Fruit fly (Drosophila melanogaster) whole organism, wandering third instar larva: Measurements from ENCODE around the gene Polr3G.
A peak's percentile ranks its signal among the peaks of the same experiment; 100 is the strongest.

Experiments used
- Abd-B ChIP-seq: fragments of >200 bp; optimal IDR thresholded peaks from 2 replicates; lab custom pipeline; 2017; ENCODE audit warnings: missing biosample characterization, missing genetic modification characterization
- CrebA ChIP-seq: fragments of 200-800 bp; sonication (Bioruptor generic); optimal IDR thresholded peaks from 2 replicates; lab custom pipeline; 2016; ENCODE audit warnings: missing biosample characterization, mild to moderate bottlenecking, missing genetic modification characterization, borderline replicate concordance
- Dfd ChIP-seq: fragments of >200 bp; optimal IDR thresholded peaks from 2 replicates; lab custom pipeline; 2017; ENCODE audit warnings: missing biosample characterization, missing genetic modification characterization
- Dif ChIP-seq: fragments of 200-275, 200-300 bp; sonication (Bioruptor generic); optimal IDR thresholded peaks from 2 replicates; lab custom pipeline; 2018; ENCODE audit warnings: missing biosample characterization, missing genetic modification characterization; ENCODE audit not compliant: partially characterized antibody
- GATAd ChIP-seq: sonication (Bioruptor generic); optimal IDR thresholded peaks from 2 replicates; lab custom pipeline; 2016; ENCODE audit warnings: missing biosample characterization, missing genetic modification characterization
- Hnf4 ChIP-seq: fragments of 200-800 bp; sonication (Bioruptor generic); optimal IDR thresholded peaks from 2 replicates; lab custom pipeline; 2016; ENCODE audit warnings: missing biosample characterization, mild to moderate bottlenecking, missing genetic modification characterization
- Hr78 ChIP-seq: fragments of >200 bp; optimal IDR thresholded peaks from 2 replicates; lab custom pipeline; 2017; ENCODE audit warnings: missing biosample characterization, missing genetic modification characterization
- Hr83 ChIP-seq: fragments of 200-300 bp; sonication (Bioruptor generic); optimal IDR thresholded peaks from 2 replicates; lab custom pipeline; 2016; ENCODE audit warnings: missing biosample characterization, mild to moderate bottlenecking, missing genetic modification characterization, moderate library complexity; ENCODE audit not compliant: poor library complexity, severe bottlenecking
- Jra ChIP-seq: sonication (Bioruptor generic); optimal IDR thresholded peaks from 2 replicates; lab custom pipeline; 2016; ENCODE audit warnings: missing biosample characterization, missing genetic modification characterization
- Mio ChIP-seq: sonication (Bioruptor generic); optimal IDR thresholded peaks from 2 replicates; lab custom pipeline; 2016; ENCODE audit warnings: missing biosample characterization, missing genetic modification characterization
- Myc ChIP-seq: fragments of >200 bp; optimal IDR thresholded peaks from 2 replicates; lab custom pipeline; 2017
- N ChIP-seq: fragments of >200 bp; optimal IDR thresholded peaks from 2 replicates; lab custom pipeline; 2018; ENCODE audit warnings: missing biosample characterization, missing external identifiers, missing genetic modification characterization
- Rel ChIP-seq, 2 experiments: fragments of 200-800 bp; sonication (Bioruptor generic) in 1 of 2; optimal IDR thresholded peaks; 2 replicates in 1 of 2; 3 replicates in 1 of 2; lab custom pipeline; 2016 to 2019; ENCODE audit warnings: mild to moderate bottlenecking in 2 of 2, missing biosample characterization in 2 of 2, missing genetic modification characterization in 2 of 2, moderate library complexity in 1 of 2
- Sp1 ChIP-seq: fragments of 200-800 bp; sonication (Bioruptor generic); optimal IDR thresholded peaks from 3 replicates; lab custom pipeline; 2019; ENCODE audit warnings: missing biosample characterization, mild to moderate bottlenecking, missing genetic modification characterization, moderate library complexity
- br ChIP-seq: fragments of 200-800 bp; sonication (Bioruptor generic); optimal IDR thresholded peaks from 2 replicates; lab custom pipeline; 2016; ENCODE audit warnings: missing biosample characterization, missing genetic modification characterization
- brk ChIP-seq: fragments of 200-800 bp; sonication (Bioruptor generic); optimal IDR thresholded peaks from 2 replicates; lab custom pipeline; 2016; ENCODE audit warnings: missing biosample characterization, mild to moderate bottlenecking, missing genetic modification characterization
- dmrt93B ChIP-seq: fragments of 200-800 bp; sonication (Bioruptor generic); optimal IDR thresholded peaks from 2 replicates; lab custom pipeline; 2018; ENCODE audit warnings: missing biosample characterization, mild to moderate bottlenecking, missing genetic modification characterization
- dsf ChIP-seq: sonication (Bioruptor generic); optimal IDR thresholded peaks from 2 replicates; lab custom pipeline; 2016; ENCODE audit warnings: missing biosample characterization, missing genetic modification characterization, borderline replicate concordance
- ey ChIP-seq: fragments of 200-800 bp; sonication (Bioruptor generic); optimal IDR thresholded peaks from 2 replicates; lab custom pipeline; 2016; ENCODE audit warnings: missing biosample characterization, missing genetic modification characterization
- foxo ChIP-seq, 2 experiments: fragments of 200-800 bp; sonication (Bioruptor generic); optimal IDR thresholded peaks; 2 replicates in 1 of 2; 3 replicates in 1 of 2; lab custom pipeline; 2016 to 2017; ENCODE audit warnings: missing biosample characterization in 2 of 2, missing genetic modification characterization in 2 of 2
- h ChIP-seq: fragments of 200-800 bp; sonication (Bioruptor generic); optimal IDR thresholded peaks from 3 replicates; lab custom pipeline; 2016; ENCODE audit warnings: missing biosample characterization, mild to moderate bottlenecking, missing genetic modification characterization
- jim ChIP-seq: fragments of 175-275, 200-325 bp; sonication (Bioruptor generic); optimal IDR thresholded peaks from 2 replicates; lab custom pipeline; 2016; ENCODE audit warnings: missing biosample characterization, mild to moderate bottlenecking, missing genetic modification characterization
- lola ChIP-seq: fragments of >200 bp; optimal IDR thresholded peaks from 2 replicates; lab custom pipeline; 2017; ENCODE audit warnings: missing biosample characterization, missing genetic modification characterization
- pan ChIP-seq: fragments of >200 bp; optimal IDR thresholded peaks from 2 replicates; lab custom pipeline; 2017
- psq ChIP-seq: fragments of 200-800 bp; sonication (Bioruptor generic); optimal IDR thresholded peaks from 3 replicates; lab custom pipeline; 2017; ENCODE audit warnings: missing biosample characterization, mild to moderate bottlenecking, missing genetic modification characterization, moderate library complexity
- rgr ChIP-seq: fragments of 200-800 bp; sonication (Bioruptor generic); optimal IDR thresholded peaks from 3 replicates; lab custom pipeline; 2016; ENCODE audit warnings: missing biosample characterization, mild to moderate bottlenecking, missing genetic modification characterization
- sage ChIP-seq: fragments of 200-800 bp; sonication (Bioruptor generic); optimal IDR thresholded peaks from 2 replicates; lab custom pipeline; 2016; ENCODE audit warnings: missing biosample characterization, mild to moderate bottlenecking, missing genetic modification characterization
- sv ChIP-seq: fragments of 200-800 bp; sonication (Bioruptor generic); optimal IDR thresholded peaks from 3 replicates; lab custom pipeline; 2016; ENCODE audit warnings: missing biosample characterization, missing genetic modification characterization
- usp ChIP-seq: fragments of >200 bp; optimal IDR thresholded peaks from 2 replicates; lab custom pipeline; 2017; ENCODE audit warnings: missing biosample characterization, missing genetic modification characterization
- woc ChIP-seq: sonication (Bioruptor generic); optimal IDR thresholded peaks from 2 replicates; lab custom pipeline; 2016; ENCODE audit warnings: missing biosample characterization, mild to moderate bottlenecking, missing genetic modification characterization

Gene Polr3G

dm6 chr3L:17445629-17446431 lies 18.9 kb upstream of the Polr3G start:
- TF ChIP-seq sage (no peak), br (GFP tag; lab: Kevin White, UChicago) (no peak), dmrt93B (GFP tag; lab: Kevin White, UChicago) (no peak), psq (GFP tag; lab: Kevin White, UChicago) (no peak), jim (GFP tag; lab: Kevin White, UChicago) (no peak), GATAd (GFP tag; lab: Kevin White, UChicago) (no peak), h (GFP tag; lab: Kevin White, UChicago) (no peak), Mio (GFP tag; lab: Kevin White, UChicago) (no peak), Dfd (peak; percentile 82)

- TF ChIP-seq Hr83 (GFP tag; lab: Kevin White, UChicago): no peak
These were observed 17.6 kb upstream of the Polr3G start for dm6 chr3L:17444569-17444968.

dm6 chr3L:17441602-17442001 lies 14.7 kb upstream of the Polr3G start:
- TF ChIP-seq Dfd (peak; percentile 72), Myc (lab: Kevin White, UChicago) (no peak)

- TF ChIP-seq lola (GFP tag; lab: Kevin White, UChicago) (no peak), Hr83 (GFP tag; lab: Kevin White, UChicago) (no peak), N (GFP tag; lab: Kevin White, UChicago) (no peak), Myc (lab: Kevin White, UChicago) (no peak), sage (no peak), jim (GFP tag; lab: Kevin White, UChicago) (no peak), pan (no peak), br (GFP tag; lab: Kevin White, UChicago) (no peak), GATAd (GFP tag; lab: Kevin White, UChicago) (no peak), foxo (GFP tag; optimal IDR thresholded peaks at IDR 0.05; lab: Kevin White, UChicago) (no peak), Abd-B (GFP tag; lab: Kevin White, UChicago) (no peak), ey (GFP tag; lab: Kevin White, UChicago) (no peak), Jra (GFP tag; lab: Kevin White, UChicago) (no peak), brk (no peak), Dfd (no peak), rgr (GFP tag; lab: Kevin White, UChicago) (no peak), Dif (GFP tag; lab: Kevin White, UChicago) (no peak), woc (GFP tag; lab: Kevin White, UChicago) (no peak)
These were observed 12.1 kb upstream of the Polr3G start, which contains the start of gene CG18265 for dm6 chr3L:17438872-17439495. Gene CG18265, plus strand, starts transcription at chr3L:17439401.

- TF ChIP-seq usp (GFP tag; lab: Kevin White, UChicago) (no peak), sv (GFP tag; lab: Kevin White, UChicago) (no peak), CrebA (GFP tag; lab: Kevin White, UChicago) (no peak), foxo (GFP tag; optimal IDR thresholded peaks at IDR 0.05; lab: Kevin White, UChicago) (no peak), Hr83 (GFP tag; lab: Kevin White, UChicago) (no peak), Dfd (no peak), dsf (GFP tag; lab: Kevin White, UChicago) (no peak), GATAd (GFP tag; lab: Kevin White, UChicago) (no peak), N (GFP tag; lab: Kevin White, UChicago) (no peak), Hnf4 (GFP tag; lab: Kevin White, UChicago) (no peak), Hr78 (GFP tag; lab: Kevin White, UChicago) (no peak), jim (GFP tag; lab: Kevin White, UChicago) (no peak), Rel (GFP tag; optimal IDR thresholded peaks at IDR 0.05; lab: Kevin White, UChicago) (no peak), Rel (tag; optimal IDR thresholded peaks at IDR 0.05; lab: Kevin White, UChicago) (no peak), Dif (GFP tag; lab: Kevin White, UChicago) (no peak), Abd-B (GFP tag; lab: Kevin White, UChicago) (no peak), pan (no peak), Sp1 (GFP tag; lab: Kevin White, UChicago) (no peak)
These were observed 9.4 kb upstream of the Polr3G start, which contains the start of gene CG12229 for dm6 chr3L:17436331-17436730. Gene CG12229, minus strand, starts transcription at chr3L:17436431.
